Fruit fly (Drosophila melanogaster) whole organism, embryonic: ENCODE data around the gene Tpr2.

Experiments used
- CG15011 ChIP-seq: fragments of 200-800 bp; sonication (Bioruptor generic); optimal IDR thresholded peaks from 3 replicates; lab custom pipeline; 2018; ENCODE audit warnings: missing biosample characterization, mild to moderate bottlenecking, missing genetic modification characterization
- CG30020 ChIP-seq: fragments of 200-800 bp; optimal IDR thresholded peaks from 2 replicates; lab custom pipeline; 2019; ENCODE audit warnings: missing biosample characterization, mild to moderate bottlenecking, missing genetic modification characterization, moderate library complexity
- CG7357 ChIP-seq: fragments of 200-800 bp; sonication (Bioruptor generic); IDR thresholded peaks from 3 replicates; pipeline ENCODE4 v1.3.6; 2022; ENCODE audit warnings: missing biosample characterization, missing genetic modification characterization
- CG7839 ChIP-seq: fragments of 200-800 bp; sonication (Bioruptor generic); optimal IDR thresholded peaks from 3 replicates; lab custom pipeline; 2018; ENCODE audit warnings: missing biosample characterization, mild to moderate bottlenecking, missing genetic modification characterization, moderate library complexity
- HmgD ChIP-seq: fragments of 200-800 bp; sonication (Bioruptor generic); optimal IDR thresholded peaks from 3 replicates; lab custom pipeline; 2016; ENCODE audit warnings: missing biosample characterization, missing genetic modification characterization
- gro ChIP-seq: fragments of 200-800 bp; sonication (Bioruptor generic); optimal IDR thresholded peaks from 2 replicates; lab custom pipeline; 2016; ENCODE audit warnings: missing biosample characterization, missing genetic modification characterization
- insv ChIP-seq, 2 experiments: fragments of 200-800 bp; sonication (Bioruptor generic); optimal IDR thresholded peaks; 3 replicates each; lab custom pipeline; 2016 to 2018; ENCODE audit warnings: missing biosample characterization in 2 of 2, missing genetic modification characterization in 2 of 2
- inv ChIP-seq: fragments of 200-800 bp; sonication (Bioruptor generic); IDR thresholded peaks from 2 replicates; pipeline ENCODE4 v1.3.6; 2022; ENCODE audit warnings: missing biosample characterization, missing genetic modification characterization; ENCODE audit not compliant: partially characterized antibody

DNA sequence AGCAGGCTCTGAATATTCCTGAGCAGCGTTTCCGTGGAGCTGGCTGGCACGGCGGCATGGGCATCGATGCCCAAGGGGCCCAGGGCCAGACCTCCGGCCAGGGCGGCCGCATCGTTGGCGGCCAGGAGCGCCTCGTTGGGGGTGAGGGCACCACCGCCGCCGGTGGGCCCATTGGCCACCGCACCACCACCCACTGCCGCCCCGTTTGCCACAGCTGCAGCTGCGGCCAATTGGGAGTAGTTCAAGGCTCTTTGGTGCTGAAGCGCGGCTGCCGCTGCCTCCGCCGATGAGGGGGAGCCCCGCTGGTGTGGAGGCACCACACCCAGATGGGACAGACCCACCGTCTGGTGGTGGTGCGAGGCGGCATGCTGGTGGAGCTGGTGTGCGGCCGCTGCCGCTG lies 19.2 kb upstream of the Tpr2 start:
- TF ChIP-seq CG7357 (no peak), CG30020 (tag; lab: Kevin White, UChicago) (no peak), gro (no peak), CG7839 (tag; lab: Kevin White, UChicago) (no peak), HmgD (GFP tag; lab: Kevin White, UChicago) (no peak), insv (GFP tag; optimal IDR thresholded peaks at IDR 0.05; lab: Kevin White, UChicago) (no peak), CG15011 (GFP tag; lab: Kevin White, UChicago) (no peak), inv (GFP tag; lab: Robert Waterston, UW) (no peak)
